Worm (Caenorhabditis elegans): ENCODE results near the gene str-61.

ce11 chrV:16635911-16636310 is 35.2 kb downstream of the str-61 start, which contains the start of gene mltn-11:
- TF ChIP-seq pros-1 (tag; optimal IDR thresholded peaks at IDR 0.05), result no peak
- TF ChIP-seq ref-2 (tag; optimal IDR thresholded peaks at IDR 0.05), result no peak
- TF ChIP-seq hlh-30 (tag; optimal IDR thresholded peaks at IDR 0.05; ENCODE audit: insufficient read depth), result no peak
- no peak for TF ChIP-seq ama-1 (optimal IDR thresholded peaks at IDR 0.05)
- TF ChIP-seq dmd-4 (tag; optimal IDR thresholded peaks at IDR 0.05; ENCODE audit: borderline replicate concordance), result no peak
